Fruit fly (Drosophila melanogaster): ENCODE data around the gene CG14200.

Gene CG14200

DNA sequence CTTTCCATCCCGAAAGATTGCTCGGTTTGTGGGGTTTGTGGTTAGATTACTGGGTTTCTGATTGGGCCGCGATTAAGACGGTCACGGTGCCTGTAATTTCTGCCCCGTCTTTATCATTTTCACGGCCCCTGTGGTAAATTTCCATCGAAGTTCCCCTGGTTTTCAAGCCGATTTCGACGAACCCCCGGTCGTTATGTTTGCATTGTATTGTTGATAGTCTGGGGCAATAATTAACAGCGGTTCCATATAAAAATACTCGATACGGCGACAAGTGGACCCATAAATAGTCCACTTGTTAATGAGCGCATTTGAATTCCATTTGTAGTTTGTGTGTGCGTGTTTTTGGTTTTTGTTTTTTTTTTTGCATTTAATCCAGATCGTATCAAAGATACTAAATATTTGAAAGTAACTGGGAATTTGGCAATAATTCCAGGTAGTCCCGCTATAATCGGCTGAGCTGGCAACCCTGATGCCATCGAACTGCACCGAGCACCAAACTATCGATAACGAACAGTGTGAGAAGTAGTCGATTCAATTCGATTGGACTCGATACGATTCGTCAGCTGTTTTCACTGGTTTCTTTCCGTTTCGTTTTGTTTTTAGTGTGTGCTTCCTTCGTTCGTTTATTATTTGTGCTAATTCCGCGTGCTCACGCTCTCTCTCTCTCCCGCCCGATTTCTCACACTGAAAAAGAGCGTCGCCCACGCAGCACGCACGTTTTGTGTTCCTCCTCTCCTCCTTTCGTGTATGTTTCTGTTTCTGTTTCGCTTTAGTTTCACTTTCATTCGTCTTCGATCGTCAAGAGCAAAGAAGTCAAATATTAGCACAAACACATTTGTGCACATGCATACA lies 10.3 kb downstream of the CG14200 start (continued):
- TF ChIP-seq mam (GFP tag; optimal IDR thresholded peaks at IDR 0.05) (peak; percentile 49), CG1792 (GFP tag; optimal IDR thresholded peaks at IDR 0.05) (no peak), CG7963 (GFP tag; IDR thresholded peaks at IDR 0.05; ENCODE audit: partially characterized antibody) (peak; percentile 81; the same call in 2 of the 3 replicates), az2 (GFP tag; optimal IDR thresholded peaks at IDR 0.05) (no peak), Gug (GFP tag; IDR thresholded peaks at IDR 0.05) (peak; percentile 13; the same call in 1 of the 4 replicates), Med (GFP tag) (peak; percentile 91), hb (GFP tag; IDR thresholded peaks at IDR 0.05; ENCODE audit: partially characterized antibody) (peak; percentile 62; the same call in 1 of the 3 replicates), abd-A (tag; optimal IDR thresholded peaks at IDR 0.05) (no peak), sob (GFP tag; IDR thresholded peaks at IDR 0.05) (peak; percentile 52), C15 (GFP tag; IDR thresholded peaks at IDR 0.05) (no peak), ttk (GFP tag; IDR thresholded peaks at IDR 0.05) (0 out of 2 replicates have a peak, but pooled peaks have one; percentile 15), CG14441 (GFP tag; IDR thresholded peaks at IDR 0.05) (no peak), ewg (GFP tag; optimal IDR thresholded peaks at IDR 0.05) (no peak), CG9797 (GFP tag; optimal IDR thresholded peaks at IDR 0.05) (peak; percentile 47), onecut (GFP tag; IDR thresholded peaks at IDR 0.05) (peak; percentile 32; the same call in 1 of the 2 replicates), HHEX (GFP tag; optimal IDR thresholded peaks at IDR 0.05) (no peak), chn (GFP tag; optimal IDR thresholded peaks at IDR 0.05) (peak; percentile 22), CG10959 (GFP tag; IDR thresholded peaks at IDR 0.05) (no peak), CG12659 (GFP tag; optimal IDR thresholded peaks at IDR 0.05) (no peak), tx (GFP tag; optimal IDR thresholded peaks at IDR 0.05) (peak; percentile 8), Mad (GFP tag; optimal IDR thresholded peaks at IDR 0.05) (peak; percentile 7), Ravus (GFP tag; IDR thresholded peaks at IDR 0.05) (no peak), CG10147 (GFP tag; optimal IDR thresholded peaks at IDR 0.05) (no peak), CG15696 (tag; optimal IDR thresholded peaks at IDR 0.05) (no peak), Antp (GFP tag; optimal IDR thresholded peaks at IDR 0.05) (peak; percentile 52), gfzf (GFP tag; optimal IDR thresholded peaks at IDR 0.05) (peak; percentile 48), Bdp1 (GFP tag; optimal IDR thresholded peaks at IDR 0.05) (peak; percentile 47), Doc2 (GFP tag; IDR thresholded peaks at IDR 0.05) (no peak), pnt (GFP tag; optimal IDR thresholded peaks at IDR 0.05) (no peak), CG4854 (GFP tag; optimal IDR thresholded peaks at IDR 0.05) (no peak), CG34422 (GFP tag; IDR thresholded peaks at IDR 0.05) (peak; percentile 46; the same call in 1 of the 3 replicates), CG7556 (GFP tag; optimal IDR thresholded peaks at IDR 0.05) (peak; percentile 14), ap (GFP tag; IDR thresholded peaks at IDR 0.05) (no peak), TFAM (GFP tag; optimal IDR thresholded peaks at IDR 0.05) (no peak), CG12219 (GFP tag; optimal IDR thresholded peaks at IDR 0.05) (no peak), gcm (GFP tag; optimal IDR thresholded peaks at IDR 0.05) (no peak), ac (GFP tag; optimal IDR thresholded peaks at IDR 0.05) (no peak), Hand (GFP tag; optimal IDR thresholded peaks at IDR 0.05) (peak; percentile 43), dati (GFP tag; IDR thresholded peaks at IDR 0.05) (no peak), CG10654 (GFP tag; optimal IDR thresholded peaks at IDR 0.05) (no peak), CG7357 (GFP tag; IDR thresholded peaks at IDR 0.05) (no peak), Myb (GFP tag; optimal IDR thresholded peaks at IDR 0.05) (peak; percentile 82), ems (GFP tag; optimal IDR thresholded peaks at IDR 0.05) (no peak), gsb-n (tag; optimal IDR thresholded peaks at IDR 0.05) (no peak), CG2678 (tag; optimal IDR thresholded peaks at IDR 0.05) (no peak), CG11398 (GFP tag; optimal IDR thresholded peaks at IDR 0.05) (peak; percentile 36), CG2202 (tag; optimal IDR thresholded peaks at IDR 0.05) (no peak), CHES-1-like (GFP tag; optimal IDR thresholded peaks at IDR 0.05) (peak; percentile 66), Jarid2 (GFP tag; optimal IDR thresholded peaks at IDR 0.05) (no peak)
